Fruit fly (Drosophila melanogaster): Measurements from ENCODE around the gene Ccdc85.

dm6 chr2L:3011484-3011883 is 12.4 kb downstream of the Ccdc85 start:
- TF ChIP-seq Myc (optimal IDR thresholded peaks at IDR 0.05) (no peak), psq (optimal IDR thresholded peaks at IDR 0.05) (no peak), h (optimal IDR thresholded peaks at IDR 0.05) (no peak)
